Worm (Caenorhabditis elegans) whole organism, L4 larva: ENCODE results near the gene B0273.1.
A peak's percentile ranks its signal among the peaks of the same experiment; 100 is the strongest.

Experiments
- F37D6.2 ChIP-seq: sonication (generic microtip); optimal IDR thresholded peaks from 2 replicates; lab custom pipeline; 2016; ENCODE audit warnings: mild to moderate bottlenecking, missing genetic modification characterization, missing compliant biosample characterization
- F44E2.7 ChIP-seq: fragments of 200-800 bp; sonication (Bioruptor generic); IDR thresholded peaks from 2 replicates; pipeline ENCODE4 v2.1.2; 2022; ENCODE audit warnings: missing genetic modification characterization, missing compliant biosample characterization
- F49E8.2 ChIP-seq: sonication (generic microtip); optimal IDR thresholded peaks from 2 replicates; lab custom pipeline; 2016; ENCODE audit warnings: missing compliant biosample characterization, mild to moderate bottlenecking, missing genetic modification characterization, borderline replicate concordance
- T26A8.4 ChIP-seq: fragments of 200-800 bp; sonication (Bioruptor generic); IDR thresholded peaks from 2 replicates; pipeline ENCODE4 v1.3.6; 2022; ENCODE audit warnings: missing genetic modification characterization, missing compliant biosample characterization
- Y105C5A.15 ChIP-seq: fragments of 200-800 bp; sonication (Bioruptor generic); IDR thresholded peaks from 2 replicates; pipeline ENCODE4 v1.3.6; 2022; ENCODE audit warnings: missing genetic modification characterization, missing compliant biosample characterization
- Y48G9A.11 ChIP-seq: fragments of 200-800 bp; sonication (Bioruptor generic); IDR thresholded peaks from 2 replicates; pipeline ENCODE4 v1.3.6; 2022; ENCODE audit warnings: missing genetic modification reagents, missing genetic modification characterization, missing compliant biosample characterization
- Y5F2A.4 ChIP-seq: fragments of 200-800 bp; sonication (Bioruptor generic); optimal IDR thresholded peaks from 2 replicates; lab custom pipeline; 2018; ENCODE audit warnings: mild to moderate bottlenecking, missing genetic modification characterization, missing compliant biosample characterization
- Y75B8A.6 ChIP-seq: fragments of 200-800 bp; sonication (Bioruptor generic); IDR thresholded peaks from 2 replicates; pipeline ENCODE4 v1.3.6; 2022; ENCODE audit warnings: missing genetic modification reagents, missing genetic modification characterization, missing compliant biosample characterization
- aha-1 ChIP-seq: fragments of 150-350 bp; peaks from one replicate; lab custom pipeline; 2014; ENCODE audit warnings: missing biosample characterization, missing genetic modification characterization
- ama-1 ChIP-seq: fragments of 150-350 bp; optimal IDR thresholded peaks from 2 replicates; lab custom pipeline; 2014; ENCODE audit warnings: inconsistent platforms, mixed read lengths
- attf-4 ChIP-seq: sonication (generic microtip); optimal IDR thresholded peaks from 3 replicates; lab custom pipeline; 2017; ENCODE audit warnings: missing biosample characterization, missing genetic modification characterization
- ceh-44 ChIP-seq: fragments of 200-800 bp; sonication (Bioruptor generic); IDR thresholded peaks from 2 replicates; pipeline ENCODE4 v1.3.6; 2022; ENCODE audit warnings: missing genetic modification reagents, missing genetic modification characterization, missing compliant biosample characterization
- ceh-62 ChIP-seq: sonication (generic microtip); optimal IDR thresholded peaks from 2 replicates; lab custom pipeline; 2017; ENCODE audit warnings: missing biosample characterization, missing genetic modification characterization
- ceh-82 ChIP-seq: sonication (generic microtip); optimal IDR thresholded peaks from 2 replicates; lab custom pipeline; 2017; ENCODE audit warnings: missing biosample characterization, missing genetic modification characterization
- cey-2 ChIP-seq: sonication (generic microtip); optimal IDR thresholded peaks from 3 replicates; lab custom pipeline; 2017; ENCODE audit warnings: missing genetic modification characterization, mild to moderate bottlenecking, missing compliant biosample characterization, antibody characterized with exemption, borderline replicate concordance; ENCODE audit not compliant: insufficient read depth
- ctbp-1 ChIP-seq: fragments of 200-800 bp; sonication (Bioruptor generic); IDR thresholded peaks from 2 replicates; pipeline ENCODE4 v1.3.6; 2022; ENCODE audit warnings: missing genetic modification reagents, missing genetic modification characterization, missing compliant biosample characterization
- daf-19 ChIP-seq: fragments of 200-800 bp; sonication (Bioruptor generic); conservative IDR thresholded peaks from 2 replicates; pipeline ENCODE4 v1.3.6; 2022; ENCODE audit warnings: missing genetic modification characterization, missing compliant biosample characterization
- dmd-8 ChIP-seq: fragments of 200-800 bp; sonication (Bioruptor generic); IDR thresholded peaks from 2 replicates; pipeline ENCODE4 v1.3.6; 2022; ENCODE audit warnings: missing genetic modification characterization, missing compliant biosample characterization
- dmd-9 ChIP-seq: fragments of 200-800 bp; sonication (Bioruptor generic); IDR thresholded peaks from 2 replicates; pipeline ENCODE4 v1.3.6; 2022; ENCODE audit warnings: missing genetic modification reagents, missing genetic modification characterization, missing compliant biosample characterization
- dpl-1 ChIP-seq: fragments of 150-350 bp; optimal IDR thresholded peaks from 2 replicates; lab custom pipeline; 2014; ENCODE audit warnings: missing biosample characterization, missing genetic modification reagents, missing genetic modification characterization
- dve-1 ChIP-seq: sonication (generic microtip); optimal IDR thresholded peaks from 2 replicates; lab custom pipeline; 2017; ENCODE audit warnings: antibody characterized with exemption, mild to moderate bottlenecking, missing genetic modification characterization, missing compliant biosample characterization; ENCODE audit not compliant: insufficient read depth
- egl-43 ChIP-seq: fragments of 200-800 bp; sonication (Bioruptor generic); IDR thresholded peaks from 2 replicates; pipeline ENCODE4 v1.3.6; 2022; ENCODE audit warnings: missing genetic modification reagents, missing genetic modification characterization, missing compliant biosample characterization
- fkh-10 ChIP-seq: fragments of 150-350 bp; optimal IDR thresholded peaks from 2 replicates; lab custom pipeline; 2014; ENCODE audit warnings: missing biosample characterization, missing genetic modification reagents, missing genetic modification characterization
- fos-1 ChIP-seq: fragments of 150-350 bp; optimal IDR thresholded peaks from 2 replicates; lab custom pipeline; 2014; ENCODE audit warnings: missing biosample characterization, missing genetic modification characterization
- gei-8 ChIP-seq: fragments of 200-800 bp; sonication (Bioruptor generic); optimal IDR thresholded peaks from 2 replicates; lab custom pipeline; 2018; ENCODE audit warnings: mild to moderate bottlenecking, missing genetic modification characterization, missing compliant biosample characterization
- hlh-11 ChIP-seq: fragments of 200-800 bp; sonication (Bioruptor generic); optimal IDR thresholded peaks from 2 replicates; lab custom pipeline; 2018; ENCODE audit warnings: mild to moderate bottlenecking, missing genetic modification characterization, missing compliant biosample characterization
- hmg-1.1 ChIP-seq: fragments of 200-800 bp; sonication (Bioruptor generic); IDR thresholded peaks from 2 replicates; pipeline ENCODE4 v1.3.6; 2022; ENCODE audit warnings: missing genetic modification reagents, missing genetic modification characterization, missing compliant biosample characterization
- lin-39 ChIP-seq: fragments of 150-350 bp; optimal IDR thresholded peaks from 2 replicates; lab custom pipeline; 2014; ENCODE audit warnings: missing biosample characterization, missing genetic modification reagents, missing genetic modification characterization
- lir-3 ChIP-seq: sonication (generic microtip); optimal IDR thresholded peaks from 2 replicates; lab custom pipeline; 2016; ENCODE audit warnings: mild to moderate bottlenecking, missing genetic modification characterization, missing compliant biosample characterization
- madf-5 ChIP-seq, 2 experiments: fragments of 200-800 bp; sonication (Bioruptor generic); IDR thresholded peaks; 2 replicates each; pipeline ENCODE4 v1.3.6; 2022; ENCODE audit warnings: missing compliant biosample characterization in 2 of 2, missing genetic modification characterization in 2 of 2
- mdt-29 ChIP-seq: fragments of 200-800 bp; sonication (Bioruptor generic); IDR thresholded peaks from 2 replicates; pipeline ENCODE4 v1.3.6; 2022; ENCODE audit warnings: missing genetic modification reagents, missing genetic modification characterization, missing compliant biosample characterization
- mep-1 ChIP-seq: fragments of 150-350 bp; sonication (generic microtip); optimal IDR thresholded peaks from 3 replicates; lab custom pipeline; 2014; ENCODE audit warnings: missing biosample characterization, missing genetic modification characterization
- mes-2 ChIP-seq: sonication (generic microtip); optimal IDR thresholded peaks from 2 replicates; lab custom pipeline; 2016; ENCODE audit warnings: missing genotype, mild to moderate bottlenecking, missing genetic modification characterization, missing compliant biosample characterization; ENCODE audit not compliant: poor library complexity, severe bottlenecking
- mxl-3 ChIP-seq: fragments of 200-800 bp; sonication (Bioruptor generic); optimal IDR thresholded peaks from 2 replicates; lab custom pipeline; 2018; ENCODE audit warnings: mild to moderate bottlenecking, missing genetic modification characterization, missing compliant biosample characterization
- nhr-10 ChIP-seq: fragments of 150-350 bp; optimal IDR thresholded peaks from 2 replicates; lab custom pipeline; 2014; ENCODE audit warnings: missing biosample characterization, missing genetic modification characterization
- nhr-28 ChIP-seq: fragments of 150-350 bp; optimal IDR thresholded peaks from 2 replicates; lab custom pipeline; 2014; ENCODE audit warnings: missing biosample characterization, missing genetic modification characterization
- nhr-6 ChIP-seq: fragments of 150-350 bp; optimal IDR thresholded peaks from 2 replicates; lab custom pipeline; 2014; ENCODE audit warnings: missing biosample characterization, missing genetic modification characterization
- nhr-76 ChIP-seq: fragments of 150-350 bp; optimal IDR thresholded peaks from 2 replicates; lab custom pipeline; 2014; ENCODE audit warnings: missing biosample characterization, missing genetic modification characterization
- pha-4 ChIP-seq, 2 experiments: fragments of 150-350 bp in 1 of 2; fragments of 200-800 bp in 1 of 2; sonication (Bioruptor generic) in 1 of 2; IDR thresholded peaks in 1 of 2; optimal IDR thresholded peaks in 1 of 2; 2 replicates each; pipeline versions ENCODE4 v1.3.6 to Lab custom; 2014 to 2022; ENCODE audit warnings: missing genetic modification characterization in 2 of 2, missing genetic modification reagents in 2 of 2, missing biosample characterization in 1 of 2, missing compliant biosample characterization in 1 of 2
- php-3 ChIP-seq: fragments of 200-800 bp; sonication (Bioruptor generic); IDR thresholded peaks from 2 replicates; pipeline ENCODE4 v1.3.6; 2022; ENCODE audit warnings: missing genetic modification reagents, missing genetic modification characterization, missing compliant biosample characterization
- rbr-2 ChIP-seq: sonication (generic microtip); optimal IDR thresholded peaks from 2 replicates; lab custom pipeline; 2016; ENCODE audit warnings: missing genotype, missing genetic modification characterization, missing compliant biosample characterization
- snpc-1.2 ChIP-seq: fragments of 200-800 bp; sonication (Bioruptor generic); IDR thresholded peaks from 2 replicates; pipeline ENCODE4 v1.3.6; 2022; ENCODE audit warnings: missing genetic modification reagents, missing genetic modification characterization, missing compliant biosample characterization
- spr-1 ChIP-seq: sonication (generic microtip); optimal IDR thresholded peaks from 2 replicates; lab custom pipeline; 2016; ENCODE audit warnings: mild to moderate bottlenecking, missing genetic modification characterization, missing compliant biosample characterization
- spr-3 ChIP-seq: fragments of 200-800 bp; sonication (Bioruptor generic); optimal IDR thresholded peaks from 2 replicates; lab custom pipeline; 2018; ENCODE audit warnings: mild to moderate bottlenecking, missing genetic modification characterization, missing compliant biosample characterization
- tag-97 ChIP-seq: fragments of 200-800 bp; sonication (Bioruptor generic); IDR thresholded peaks from 2 replicates; pipeline ENCODE4 v1.3.6; 2022; ENCODE audit warnings: missing genetic modification characterization, missing compliant biosample characterization
- unc-130 ChIP-seq: sonication (generic microtip); optimal IDR thresholded peaks from 2 replicates; lab custom pipeline; 2016; ENCODE audit warnings: missing genetic modification reagents, missing genetic modification characterization, missing compliant biosample characterization
- unc-39 ChIP-seq: sonication (generic microtip); optimal IDR thresholded peaks from 2 replicates; lab custom pipeline; 2017; ENCODE audit warnings: missing biosample characterization, missing genetic modification characterization
- unc-62 ChIP-seq, 3 experiments: fragments of 150-350 bp in 1 of 3; sonication (generic microtip); optimal IDR thresholded peaks in 2 of 3; peaks in 1 of 3; 1 replicate in 1 of 3; 2 replicates in 2 of 3; lab custom pipeline; 2014 to 2017; ENCODE audit warnings: missing biosample characterization in 3 of 3, missing genetic modification characterization in 3 of 3, missing genetic modification reagents in 3 of 3, missing genotype in 1 of 3
- vab-7 ChIP-seq: fragments of 200-800 bp; sonication (Bioruptor generic); IDR thresholded peaks from 2 replicates; pipeline ENCODE4 v1.3.6; 2022; ENCODE audit warnings: missing genetic modification reagents, missing genetic modification characterization, missing compliant biosample characterization
- zip-11 ChIP-seq: fragments of 200-800 bp; sonication (Bioruptor generic); IDR thresholded peaks from 2 replicates; pipeline ENCODE4 v1.3.6; 2022; ENCODE audit warnings: missing genetic modification characterization, missing compliant biosample characterization
- zip-2 ChIP-seq: fragments of 150-350 bp; optimal IDR thresholded peaks from 2 replicates; lab custom pipeline; 2014; ENCODE audit warnings: missing biosample characterization, missing genetic modification characterization
- ztf-7 ChIP-seq: fragments of 150-350 bp; optimal IDR thresholded peaks from 2 replicates; lab custom pipeline; 2014; ENCODE audit warnings: missing biosample characterization, missing genetic modification characterization

The B0273.1 gene

ce11 chrIV:5541285-5541684 is 47.5 kb downstream of the B0273.1 start, which contains the start of gene tebp-2:
Gene tebp-2, plus strand, starts transcription at chrIV:5541627.
- TF ChIP-seq mep-1 (tag; lab: Kevin White, UChicago) (peak; percentile 39), ceh-62 (tag; lab: Kevin White, UChicago) (no peak), Y75B8A.6 (no peak), nhr-76 (no peak), php-3 (GFP tag; lab: Robert Waterston, UW) (0 out of 2 replicates have a peak, but pooled peaks have one; percentile 8), cey-2 (tag; lab: Kevin White, UChicago) (no peak), F37D6.2 (tag; lab: Kevin White, UChicago) (no peak), mdt-29 (GFP tag; lab: Robert Waterston, UW) (no peak), ctbp-1 (GFP tag; lab: Robert Waterston, UW) (no peak), mxl-3 (GFP tag; lab: Kevin White, UChicago) (no peak), ama-1 (lab: Kevin White, UChicago) (no peak), F44E2.7 (no peak), madf-5 (GFP tag; IDR thresholded peaks at IDR 0.05; lab: Robert Waterston, UW) (no peak), Y5F2A.4 (GFP tag; lab: Kevin White, UChicago) (no peak), dmd-8 (GFP tag; lab: Robert Waterston, UW) (no peak), snpc-1.2 (GFP tag; lab: Robert Waterston, UW) (peak; percentile 96), tag-97 (no peak), mes-2 (tag; lab: Kevin White, UChicago) (peak; percentile 51), dve-1 (tag; lab: Kevin White, UChicago) (no peak), ztf-7 (tag; lab: Kevin White, UChicago) (no peak), ceh-82 (tag; lab: Kevin White, UChicago) (no peak), spr-3 (GFP tag; lab: Kevin White, UChicago) (no peak), F49E8.2 (peak; percentile 90), zip-2 (tag; lab: Kevin White, UChicago) (no peak), aha-1 (tag; lab: Kevin White, UChicago) (peak; percentile 5), nhr-28 (no peak), hmg-1.1 (GFP tag; lab: Robert Waterston, UW) (no peak), lir-3 (tag; lab: Kevin White, UChicago) (no peak), hlh-11 (tag; lab: Kevin White, UChicago) (no peak), egl-43 (GFP tag; lab: Robert Waterston, UW) (no peak), Y48G9A.11 (GFP tag; lab: Robert Waterston, UW) (peak; percentile 78), unc-130 (peak; percentile 56), rbr-2 (tag; lab: Kevin White, UChicago) (no peak), attf-4 (no peak), pha-4 (GFP tag; IDR thresholded peaks at IDR 0.05; lab: Robert Waterston, UW) (no peak), pha-4 (tag; optimal IDR thresholded peaks at IDR 0.05; lab: Kevin White, UChicago) (no peak), T26A8.4 (GFP tag; lab: Robert Waterston, UW) (no peak), spr-1 (tag; lab: Kevin White, UChicago) (no peak), unc-62 (GFP tag; optimal IDR thresholded peaks at IDR 0.05 in 1 of 2; lab: Kevin White, UChicago) (no peak), unc-62 (tag; optimal IDR thresholded peaks at IDR 0.05; lab: Kevin White, UChicago) (no peak), nhr-6 (tag; lab: Kevin White, UChicago) (no peak), fos-1 (tag; lab: Kevin White, UChicago) (no peak), Y105C5A.15 (GFP tag; lab: Robert Waterston, UW) (no peak), daf-19 (GFP tag; lab: Robert Waterston, UW) (no peak), fkh-10 (GFP tag; lab: Kevin White, UChicago) (no peak), dmd-9 (GFP tag; lab: Robert Waterston, UW) (no peak), nhr-10 (tag; lab: Kevin White, UChicago) (no peak), unc-39 (tag; lab: Kevin White, UChicago) (no peak), dpl-1 (GFP tag; lab: Kevin White, UChicago) (no peak), vab-7 (GFP tag; lab: Robert Waterston, UW) (no peak), ceh-44 (GFP tag; lab: Robert Waterston, UW) (no peak), gei-8 (GFP tag; lab: Kevin White, UChicago) (no peak), zip-11 (GFP tag; lab: Robert Waterston, UW) (no peak), lin-39 (tag; lab: Kevin White, UChicago) (no peak)
